Fruit fly (Drosophila melanogaster) whole organism, prepupa: ENCODE results near the gene CG46463.

Source experiments
- Blimp-1 ChIP-seq: fragments of 200-800 bp; sonication (Bioruptor generic); optimal IDR thresholded peaks from 3 replicates; lab custom pipeline; 2017; ENCODE audit warnings: missing biosample characterization, missing genetic modification characterization, mild to moderate bottlenecking, moderate library complexity, missing genetic modification reagents
- CG10669 ChIP-seq: fragments of 200-800 bp; sonication (Bioruptor generic); optimal IDR thresholded peaks from 3 replicates; lab custom pipeline; 2018; ENCODE audit warnings: missing biosample characterization, mild to moderate bottlenecking, missing genetic modification characterization, moderate library complexity
- CG11294 ChIP-seq: fragments of 200-800 bp; sonication (Bioruptor generic); IDR thresholded peaks from 2 replicates; pipeline ENCODE4 v1.3.6; 2022; ENCODE audit warnings: missing biosample characterization, missing genetic modification characterization
- CG11762 ChIP-seq: fragments of 200-800 bp; sonication (Bioruptor generic); optimal IDR thresholded peaks from 3 replicates; lab custom pipeline; 2016; ENCODE audit warnings: missing biosample characterization, missing genetic modification characterization; ENCODE audit not compliant: insufficient read depth
- CG11902 ChIP-seq: fragments of 200-800 bp; sonication (Bioruptor generic); optimal IDR thresholded peaks from 3 replicates; lab custom pipeline; 2016; ENCODE audit warnings: missing biosample characterization, missing genetic modification characterization
- CG15336 ChIP-seq: fragments of 200-800 bp; sonication (Bioruptor generic); IDR thresholded peaks from 2 replicates; pipeline ENCODE4 v1.3.6; 2022; ENCODE audit warnings: missing biosample characterization, missing genetic modification characterization
- CG1621 ChIP-seq: fragments of 200-800 bp; sonication (Bioruptor generic); optimal IDR thresholded peaks from 3 replicates; lab custom pipeline; 2018; ENCODE audit warnings: missing biosample characterization, mild to moderate bottlenecking, missing genetic modification characterization
- CG16779 ChIP-seq: fragments of 200-800 bp; sonication (Bioruptor generic); optimal IDR thresholded peaks from 3 replicates; lab custom pipeline; 2017; ENCODE audit warnings: missing biosample characterization, mild to moderate bottlenecking, missing genetic modification characterization
- CG3032 ChIP-seq: fragments of 200-800 bp; optimal IDR thresholded peaks from 2 replicates; lab custom pipeline; 2019; ENCODE audit warnings: missing biosample characterization, mild to moderate bottlenecking, missing genetic modification characterization, moderate library complexity
- CG31627 ChIP-seq: fragments of 200-800 bp; sonication (Bioruptor generic); optimal IDR thresholded peaks from 3 replicates; lab custom pipeline; 2016; ENCODE audit warnings: missing biosample characterization, missing genetic modification characterization
- CG32006 ChIP-seq: fragments of 200-800 bp; sonication (Bioruptor generic); optimal IDR thresholded peaks from 3 replicates; lab custom pipeline; 2017; ENCODE audit warnings: missing biosample characterization, mild to moderate bottlenecking, missing genetic modification characterization
- CG34406 ChIP-seq: fragments of 200-800 bp; sonication (Bioruptor generic); optimal IDR thresholded peaks from 3 replicates; lab custom pipeline; 2016; ENCODE audit warnings: missing biosample characterization, missing genetic modification characterization
- CG3919 ChIP-seq: fragments of 200-800 bp; sonication (Bioruptor generic); optimal IDR thresholded peaks from 3 replicates; lab custom pipeline; 2016; ENCODE audit warnings: missing biosample characterization, missing genetic modification characterization
- CG6163 ChIP-seq: fragments of 200-800 bp; sonication (Bioruptor generic); IDR thresholded peaks from 3 replicates; pipeline ENCODE4 v1.3.6; 2022; ENCODE audit warnings: missing biosample characterization, missing genetic modification characterization
- CG6808 ChIP-seq: fragments of 200-800 bp; sonication (Bioruptor generic); optimal IDR thresholded peaks from 3 replicates; lab custom pipeline; 2017; ENCODE audit warnings: missing biosample characterization, missing genetic modification characterization, mild to moderate bottlenecking, moderate library complexity, missing genetic modification reagents
- CG6854 ChIP-seq: fragments of 200-800 bp; sonication (Bioruptor generic); optimal IDR thresholded peaks from 2 replicates; lab custom pipeline; 2017; ENCODE audit warnings: missing biosample characterization, mild to moderate bottlenecking, missing genetic modification characterization
- CG7368 ChIP-seq: fragments of 200-800 bp; sonication (Bioruptor generic); optimal IDR thresholded peaks from 3 replicates; lab custom pipeline; 2016; ENCODE audit warnings: missing biosample characterization, missing genetic modification characterization
- CG8119 ChIP-seq: fragments of 200-800 bp; sonication (Bioruptor generic); IDR thresholded peaks from 3 replicates; pipeline ENCODE4 v1.3.6; 2022; ENCODE audit warnings: missing biosample characterization, missing genetic modification characterization
- CG8319 ChIP-seq: fragments of 200-800 bp; sonication (Bioruptor generic); optimal IDR thresholded peaks from 3 replicates; lab custom pipeline; 2016; ENCODE audit warnings: missing biosample characterization, missing genetic modification characterization
- CG8632 ChIP-seq: fragments of 200-800 bp; sonication (Bioruptor generic); optimal IDR thresholded peaks from 3 replicates; lab custom pipeline; 2016; ENCODE audit warnings: missing biosample characterization, missing genetic modification characterization
- Eip75B ChIP-seq: fragments of 200-800 bp; sonication (Bioruptor generic); optimal IDR thresholded peaks from 3 replicates; lab custom pipeline; 2016; ENCODE audit warnings: missing biosample characterization, missing genetic modification characterization
- Eip78C ChIP-seq: fragments of 200-800 bp; sonication (Bioruptor generic); peaks from one replicate; lab custom pipeline; 2016; ENCODE audit warnings: missing biosample characterization, missing genetic modification characterization
- Eip93F ChIP-seq: fragments of 200-800 bp; sonication (Bioruptor generic); optimal IDR thresholded peaks from 2 replicates; lab custom pipeline; 2016; ENCODE audit warnings: missing biosample characterization, mild to moderate bottlenecking, missing genetic modification characterization
- Gug ChIP-seq: fragments of 200-800 bp; sonication (Bioruptor generic); IDR thresholded peaks from 2 replicates; pipeline ENCODE4 v1.3.6; 2022; ENCODE audit warnings: missing biosample characterization, missing genetic modification characterization
- Hr38 ChIP-seq: sonication (Bioruptor generic); optimal IDR thresholded peaks from 2 replicates; lab custom pipeline; 2016; ENCODE audit warnings: missing biosample characterization, missing genetic modification characterization
- Hr39 ChIP-seq: fragments of 200-800 bp; sonication (Bioruptor generic); optimal IDR thresholded peaks from 2 replicates; lab custom pipeline; 2016; ENCODE audit warnings: missing biosample characterization, missing genetic modification characterization
- Met ChIP-seq: fragments of 200-800 bp; sonication (Bioruptor generic); optimal IDR thresholded peaks from 3 replicates; lab custom pipeline; 2016; ENCODE audit warnings: missing biosample characterization, missing genetic modification characterization
- OdsH ChIP-seq: fragments of 200-800 bp; sonication (Bioruptor generic); optimal IDR thresholded peaks from 3 replicates; lab custom pipeline; 2016; ENCODE audit warnings: missing biosample characterization, missing genetic modification characterization
- Smox ChIP-seq: fragments of 200-800 bp; sonication (Bioruptor generic); optimal IDR thresholded peaks from 3 replicates; lab custom pipeline; 2016; ENCODE audit warnings: missing biosample characterization, missing genetic modification characterization
- Sox102F ChIP-seq: fragments of 200-800 bp; sonication (Bioruptor generic); optimal IDR thresholded peaks from 2 replicates; lab custom pipeline; 2016; ENCODE audit warnings: missing biosample characterization, mild to moderate bottlenecking, missing genetic modification characterization
- Sox15 ChIP-seq: fragments of 200-800 bp; sonication (Bioruptor generic); optimal IDR thresholded peaks from 3 replicates; lab custom pipeline; 2016; ENCODE audit warnings: missing biosample characterization, missing genetic modification characterization
- achi ChIP-seq: fragments of 200-800 bp; sonication (Bioruptor generic); optimal IDR thresholded peaks from 3 replicates; lab custom pipeline; 2016; ENCODE audit warnings: missing biosample characterization, missing genetic modification characterization
- acj6 ChIP-seq: fragments of 200-800 bp; sonication (Bioruptor generic); optimal IDR thresholded peaks from 3 replicates; lab custom pipeline; 2016; ENCODE audit warnings: missing biosample characterization, missing genetic modification characterization
- cyc ChIP-seq: fragments of 200-800 bp; sonication (Bioruptor generic); optimal IDR thresholded peaks from 3 replicates; lab custom pipeline; 2016; ENCODE audit warnings: missing biosample characterization, missing genetic modification characterization
- dac ChIP-seq: fragments of 200-800 bp; sonication (Bioruptor generic); optimal IDR thresholded peaks from 2 replicates; lab custom pipeline; 2017; ENCODE audit warnings: missing biosample characterization, mild to moderate bottlenecking, missing genetic modification characterization
- eg ChIP-seq: fragments of 200-800 bp; sonication (Bioruptor generic); IDR thresholded peaks from 3 replicates; pipeline ENCODE4 v1.3.6; 2022; ENCODE audit warnings: missing biosample characterization, missing genetic modification characterization
- esn ChIP-seq: fragments of 200-800 bp; sonication (Bioruptor generic); optimal IDR thresholded peaks from 2 replicates; lab custom pipeline; 2016; ENCODE audit warnings: missing biosample characterization, mild to moderate bottlenecking, missing genetic modification characterization, moderate library complexity
- fd59A ChIP-seq: fragments of 200-800 bp; sonication (Bioruptor generic); optimal IDR thresholded peaks from 2 replicates; lab custom pipeline; 2017; ENCODE audit warnings: missing biosample characterization, mild to moderate bottlenecking, missing genetic modification characterization, missing genetic modification reagents
- fd85E ChIP-seq: fragments of 200-800 bp; sonication (Bioruptor generic); optimal IDR thresholded peaks from 3 replicates; lab custom pipeline; 2016; ENCODE audit warnings: missing biosample characterization, missing genetic modification characterization
- fkh ChIP-seq: fragments of 200-800 bp; sonication (Bioruptor generic); optimal IDR thresholded peaks from 3 replicates; lab custom pipeline; 2017; ENCODE audit warnings: missing biosample characterization, mild to moderate bottlenecking, missing genetic modification characterization, moderate library complexity
- lz ChIP-seq: fragments of 200-800 bp; sonication (Bioruptor generic); optimal IDR thresholded peaks from 3 replicates; lab custom pipeline; 2016; ENCODE audit warnings: missing biosample characterization, missing genetic modification characterization
- pdm3 ChIP-seq: fragments of 200-800 bp; sonication (Bioruptor generic); optimal IDR thresholded peaks from 3 replicates; lab custom pipeline; 2016; ENCODE audit warnings: missing biosample characterization, missing genetic modification characterization
- salr ChIP-seq, 2 experiments: fragments of 200-800 bp; sonication (Bioruptor generic); optimal IDR thresholded peaks; 3 replicates each; lab custom pipeline; 2016 to 2018; ENCODE audit warnings: missing biosample characterization in 2 of 2, missing genetic modification characterization in 2 of 2, mild to moderate bottlenecking in 1 of 2
- spab ChIP-seq: fragments of 200-800 bp; sonication (Bioruptor generic); optimal IDR thresholded peaks from 2 replicates; lab custom pipeline; 2017; ENCODE audit warnings: missing biosample characterization, mild to moderate bottlenecking, missing genetic modification characterization, missing genetic modification reagents
- ss ChIP-seq, 2 experiments: fragments of 200-800 bp; sonication (Bioruptor generic); optimal IDR thresholded peaks; 2 replicates in 1 of 2; 3 replicates in 1 of 2; lab custom pipeline; 2017 to 2018; ENCODE audit warnings: mild to moderate bottlenecking in 2 of 2, missing biosample characterization in 2 of 2, missing genetic modification characterization in 2 of 2, moderate library complexity in 1 of 2
- svp ChIP-seq: fragments of 200-800 bp; sonication (Bioruptor generic); peaks from one replicate; lab custom pipeline; 2016; ENCODE audit warnings: missing biosample characterization, missing genetic modification characterization
- topi ChIP-seq: fragments of 200-800 bp; sonication (Bioruptor generic); optimal IDR thresholded peaks from 3 replicates; lab custom pipeline; 2016; ENCODE audit warnings: missing biosample characterization, missing genetic modification characterization

Gene CG46463

DNA sequence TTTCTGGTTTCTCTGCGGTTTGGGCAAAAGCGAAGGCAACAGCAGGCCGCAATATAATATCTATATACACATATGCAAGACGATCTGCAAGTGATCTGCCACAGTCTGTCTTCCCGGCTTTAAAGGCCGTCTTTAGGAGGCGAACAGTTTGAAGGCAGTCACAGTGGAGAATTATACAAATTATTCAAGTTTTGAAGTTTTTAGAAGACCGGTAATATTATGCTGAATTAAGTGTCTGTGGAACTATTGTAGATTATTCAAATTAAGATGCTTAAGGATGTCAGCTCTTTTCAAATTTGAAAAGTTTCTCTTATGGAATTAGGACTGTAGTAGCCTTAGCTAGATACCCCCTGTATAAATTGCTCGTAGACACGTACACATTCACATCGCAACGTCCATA lies 21.0 kb upstream of the CG46463 start (continued):
- TF ChIP-seq topi (GFP tag; lab: Kevin White, UChicago): no peak
- no peak for TF ChIP-seq Sox102F
- peak; percentile 14 for TF ChIP-seq dac (GFP tag; lab: Kevin White, UChicago)
- TF ChIP-seq CG10669 (GFP tag; lab: Kevin White, UChicago): no peak
- no peak for TF ChIP-seq CG11762 (GFP tag; lab: Kevin White, UChicago)

DNA sequence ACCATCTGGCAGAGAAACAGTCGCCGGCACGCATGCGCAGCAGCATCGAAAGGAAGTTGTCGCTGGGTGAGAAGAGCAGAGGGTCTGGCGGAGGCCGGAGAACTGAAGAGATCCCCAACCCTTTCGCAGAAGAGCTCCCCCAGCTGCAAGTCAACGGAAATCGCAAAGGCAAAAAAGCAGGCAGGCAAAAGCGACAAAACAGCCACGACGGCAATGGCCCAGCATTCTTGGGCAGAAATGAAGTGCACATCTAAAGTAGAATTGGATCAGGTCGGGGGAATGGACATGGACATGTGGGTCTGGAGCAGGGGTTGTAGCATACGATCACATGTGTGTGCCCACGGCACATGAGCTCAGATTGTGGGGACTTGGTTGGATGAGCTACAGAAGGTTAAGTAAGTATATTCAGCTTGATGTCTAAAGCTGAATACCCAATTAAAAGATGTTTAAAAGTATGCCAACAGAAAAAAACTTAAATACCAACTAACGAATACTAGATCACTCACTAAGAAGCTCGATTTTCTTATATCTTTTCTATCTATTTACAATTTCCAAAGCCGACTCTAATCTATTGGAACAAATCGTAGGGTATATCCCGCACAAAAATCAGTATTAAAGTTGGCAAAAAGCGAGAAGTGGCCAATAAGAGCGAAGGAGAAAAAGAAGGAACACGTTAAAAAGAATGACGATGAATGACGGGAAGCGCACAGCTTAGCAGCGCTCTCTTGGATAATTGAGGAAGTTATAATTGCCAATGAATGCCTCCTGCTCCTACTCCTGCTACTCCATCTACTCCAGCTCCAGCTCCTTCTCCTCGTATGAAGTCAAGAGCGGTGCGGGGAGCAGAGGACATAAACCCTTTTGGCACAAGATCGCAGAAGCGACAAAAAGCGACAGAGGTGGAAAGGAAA lies 19.1 kb upstream of the CG46463 start:
- TF ChIP-seq salr (GFP tag; optimal IDR thresholded peaks at IDR 0.05; lab: Kevin White, UChicago) (peak in 1 of 2 experiments; percentile 25), CG6808 (GFP tag; lab: Kevin White, UChicago) (peak; percentile 66), pdm3 (GFP tag; lab: Kevin White, UChicago) (peak; percentile 35), ss (GFP tag; optimal IDR thresholded peaks at IDR 0.05; lab: Kevin White, UChicago) (peak; percentile 55 to 79), fd59A (GFP tag; lab: Kevin White, UChicago) (peak; percentile 58), Smox (GFP tag; lab: Kevin White, UChicago) (peak; percentile 36), cyc (GFP tag; lab: Kevin White, UChicago) (peak; percentile 10), acj6 (GFP tag; lab: Kevin White, UChicago) (peak; percentile 45), CG10669 (GFP tag; lab: Kevin White, UChicago) (peak; percentile 72), CG11902 (GFP tag; lab: Kevin White, UChicago) (no peak), CG6163 (GFP tag; lab: Robert Waterston, UW) (peak; percentile 42; the same call in 2 of the 3 replicates), svp (GFP tag; lab: Kevin White, UChicago) (peak; percentile 53), Eip78C (peak; percentile 88), topi (GFP tag; lab: Kevin White, UChicago) (peak; percentile 56), CG8119 (GFP tag; lab: Robert Waterston, UW) (peak; percentile 37; the same call in 1 of the 3 replicates), Sox15 (GFP tag; lab: Kevin White, UChicago) (no peak), CG11294 (no peak), dac (GFP tag; lab: Kevin White, UChicago) (no peak), eg (GFP tag; lab: Robert Waterston, UW) (no peak), CG31627 (peak; percentile 12), achi (GFP tag; lab: Kevin White, UChicago) (peak; percentile 56), Hr38 (GFP tag; lab: Kevin White, UChicago) (no peak), CG8319 (GFP tag; lab: Kevin White, UChicago) (no peak), lz (GFP tag; lab: Kevin White, UChicago) (no peak), Met (GFP tag; lab: Kevin White, UChicago) (peak; percentile 57), Hr39 (GFP tag; lab: Kevin White, UChicago) (peak; percentile 36), spab (GFP tag; lab: Kevin White, UChicago) (peak; percentile 59), CG3032 (tag; lab: Kevin White, UChicago) (peak; percentile 78), Gug (GFP tag; lab: Robert Waterston, UW) (no peak), esn (GFP tag; lab: Kevin White, UChicago) (peak; percentile 31), CG1621 (tag; lab: Kevin White, UChicago) (peak; percentile 36), CG11762 (GFP tag; lab: Kevin White, UChicago) (no peak), CG16779 (tag; lab: Kevin White, UChicago) (no peak), OdsH (GFP tag; lab: Kevin White, UChicago) (peak; percentile 15), CG3919 (GFP tag; lab: Kevin White, UChicago) (peak; percentile 61), CG34406 (peak; percentile 5), CG7368 (GFP tag; lab: Kevin White, UChicago) (peak; percentile 18), CG32006 (no peak), Eip93F (GFP tag; lab: Kevin White, UChicago) (no peak), Blimp-1 (GFP tag; lab: Kevin White, UChicago) (no peak), CG8632 (GFP tag; lab: Kevin White, UChicago) (peak; percentile 49), Eip75B (GFP tag; lab: Kevin White, UChicago) (peak; percentile 39), CG15336 (no peak), fkh (GFP tag; lab: Kevin White, UChicago) (no peak), fd85E (GFP tag; lab: Kevin White, UChicago) (no peak), CG6854 (GFP tag; lab: Kevin White, UChicago) (no peak)
